Fruit fly (Drosophila melanogaster) whole organism, prepupa: ENCODE data around the gene CG15260.
A peak's percentile ranks its signal among the peaks of the same experiment; 100 is the strongest.

ENCODE experiments used
- CG10631 ChIP-seq: fragments of 200-800 bp; sonication (Bioruptor generic); optimal IDR thresholded peaks from 2 replicates; lab custom pipeline; 2016; ENCODE audit warnings: missing biosample characterization, missing genetic modification characterization
- CG10669 ChIP-seq: fragments of 200-800 bp; sonication (Bioruptor generic); optimal IDR thresholded peaks from 3 replicates; lab custom pipeline; 2018; ENCODE audit warnings: missing biosample characterization, mild to moderate bottlenecking, missing genetic modification characterization, moderate library complexity
- CG11294 ChIP-seq: fragments of 200-800 bp; sonication (Bioruptor generic); IDR thresholded peaks from 2 replicates; pipeline ENCODE4 v1.3.6; 2022; ENCODE audit warnings: missing biosample characterization, missing genetic modification characterization
- CG11762 ChIP-seq: fragments of 200-800 bp; sonication (Bioruptor generic); optimal IDR thresholded peaks from 3 replicates; lab custom pipeline; 2016; ENCODE audit warnings: missing biosample characterization, missing genetic modification characterization; ENCODE audit not compliant: insufficient read depth
- CG15336 ChIP-seq: fragments of 200-800 bp; sonication (Bioruptor generic); IDR thresholded peaks from 2 replicates; pipeline ENCODE4 v1.3.6; 2022; ENCODE audit warnings: missing biosample characterization, missing genetic modification characterization
- CG1621 ChIP-seq: fragments of 200-800 bp; sonication (Bioruptor generic); optimal IDR thresholded peaks from 3 replicates; lab custom pipeline; 2018; ENCODE audit warnings: missing biosample characterization, mild to moderate bottlenecking, missing genetic modification characterization
- CG16779 ChIP-seq: fragments of 200-800 bp; sonication (Bioruptor generic); optimal IDR thresholded peaks from 3 replicates; lab custom pipeline; 2017; ENCODE audit warnings: missing biosample characterization, mild to moderate bottlenecking, missing genetic modification characterization
- CG31627 ChIP-seq: fragments of 200-800 bp; sonication (Bioruptor generic); optimal IDR thresholded peaks from 3 replicates; lab custom pipeline; 2016; ENCODE audit warnings: missing biosample characterization, missing genetic modification characterization
- CG32006 ChIP-seq: fragments of 200-800 bp; sonication (Bioruptor generic); optimal IDR thresholded peaks from 3 replicates; lab custom pipeline; 2017; ENCODE audit warnings: missing biosample characterization, mild to moderate bottlenecking, missing genetic modification characterization
- CG34406 ChIP-seq: fragments of 200-800 bp; sonication (Bioruptor generic); optimal IDR thresholded peaks from 3 replicates; lab custom pipeline; 2016; ENCODE audit warnings: missing biosample characterization, missing genetic modification characterization
- CG4318 ChIP-seq: fragments of 200-800 bp; sonication (Bioruptor generic); optimal IDR thresholded peaks from 3 replicates; lab custom pipeline; 2017; ENCODE audit warnings: missing biosample characterization, mild to moderate bottlenecking, missing genetic modification characterization
- CG6163 ChIP-seq: fragments of 200-800 bp; sonication (Bioruptor generic); IDR thresholded peaks from 3 replicates; pipeline ENCODE4 v1.3.6; 2022; ENCODE audit warnings: missing biosample characterization, missing genetic modification characterization
- CG6276 ChIP-seq: fragments of 200-800 bp; sonication (Bioruptor generic); optimal IDR thresholded peaks from 2 replicates; lab custom pipeline; 2017; ENCODE audit warnings: missing biosample characterization, mild to moderate bottlenecking, missing genetic modification characterization
- CG6792 ChIP-seq: fragments of 200-800 bp; sonication (Bioruptor generic); optimal IDR thresholded peaks from 3 replicates; lab custom pipeline; 2016; ENCODE audit warnings: missing biosample characterization, missing genetic modification characterization
- CG6808 ChIP-seq: fragments of 200-800 bp; sonication (Bioruptor generic); optimal IDR thresholded peaks from 3 replicates; lab custom pipeline; 2017; ENCODE audit warnings: missing biosample characterization, missing genetic modification characterization, mild to moderate bottlenecking, moderate library complexity, missing genetic modification reagents
- CG7368 ChIP-seq: fragments of 200-800 bp; sonication (Bioruptor generic); optimal IDR thresholded peaks from 3 replicates; lab custom pipeline; 2016; ENCODE audit warnings: missing biosample characterization, missing genetic modification characterization
- CG8119 ChIP-seq: fragments of 200-800 bp; sonication (Bioruptor generic); IDR thresholded peaks from 3 replicates; pipeline ENCODE4 v1.3.6; 2022; ENCODE audit warnings: missing biosample characterization, missing genetic modification characterization
- CG8319 ChIP-seq: fragments of 200-800 bp; sonication (Bioruptor generic); optimal IDR thresholded peaks from 3 replicates; lab custom pipeline; 2016; ENCODE audit warnings: missing biosample characterization, missing genetic modification characterization
- Eip78C ChIP-seq: fragments of 200-800 bp; sonication (Bioruptor generic); peaks from one replicate; lab custom pipeline; 2016; ENCODE audit warnings: missing biosample characterization, missing genetic modification characterization
- Ets21C ChIP-seq: fragments of 200-800 bp; sonication (Bioruptor generic); optimal IDR thresholded peaks from 3 replicates; lab custom pipeline; 2016; ENCODE audit warnings: missing biosample characterization, missing genetic modification characterization
- Hr38 ChIP-seq: sonication (Bioruptor generic); optimal IDR thresholded peaks from 2 replicates; lab custom pipeline; 2016; ENCODE audit warnings: missing biosample characterization, missing genetic modification characterization
- Hr39 ChIP-seq: fragments of 200-800 bp; sonication (Bioruptor generic); optimal IDR thresholded peaks from 2 replicates; lab custom pipeline; 2016; ENCODE audit warnings: missing biosample characterization, missing genetic modification characterization
- Hr4 ChIP-seq: fragments of 200-800 bp; sonication (Bioruptor generic); optimal IDR thresholded peaks from 3 replicates; lab custom pipeline; 2016; ENCODE audit warnings: missing biosample characterization, missing genetic modification characterization
- Lpt ChIP-seq: fragments of 200-800 bp; sonication (Bioruptor generic); optimal IDR thresholded peaks from 3 replicates; lab custom pipeline; 2016; ENCODE audit warnings: missing biosample characterization, missing genetic modification characterization
- Sox14 ChIP-seq: fragments of 200-800 bp; sonication (Bioruptor generic); optimal IDR thresholded peaks from 3 replicates; lab custom pipeline; 2016; ENCODE audit warnings: missing biosample characterization, missing genetic modification characterization
- Sox15 ChIP-seq: fragments of 200-800 bp; sonication (Bioruptor generic); optimal IDR thresholded peaks from 3 replicates; lab custom pipeline; 2016; ENCODE audit warnings: missing biosample characterization, missing genetic modification characterization
- achi ChIP-seq: fragments of 200-800 bp; sonication (Bioruptor generic); optimal IDR thresholded peaks from 3 replicates; lab custom pipeline; 2016; ENCODE audit warnings: missing biosample characterization, missing genetic modification characterization
- acj6 ChIP-seq: fragments of 200-800 bp; sonication (Bioruptor generic); optimal IDR thresholded peaks from 3 replicates; lab custom pipeline; 2016; ENCODE audit warnings: missing biosample characterization, missing genetic modification characterization
- cyc ChIP-seq: fragments of 200-800 bp; sonication (Bioruptor generic); optimal IDR thresholded peaks from 3 replicates; lab custom pipeline; 2016; ENCODE audit warnings: missing biosample characterization, missing genetic modification characterization
- dsx ChIP-seq: fragments of 200-800 bp; optimal IDR thresholded peaks from 3 replicates; lab custom pipeline; 2019; ENCODE audit warnings: missing biosample characterization, mild to moderate bottlenecking, missing genetic modification characterization, moderate library complexity; ENCODE audit not compliant: poor library complexity, severe bottlenecking
- eg ChIP-seq: fragments of 200-800 bp; sonication (Bioruptor generic); IDR thresholded peaks from 3 replicates; pipeline ENCODE4 v1.3.6; 2022; ENCODE audit warnings: missing biosample characterization, missing genetic modification characterization
- esn ChIP-seq: fragments of 200-800 bp; sonication (Bioruptor generic); optimal IDR thresholded peaks from 2 replicates; lab custom pipeline; 2016; ENCODE audit warnings: missing biosample characterization, mild to moderate bottlenecking, missing genetic modification characterization, moderate library complexity
- fd59A ChIP-seq: fragments of 200-800 bp; sonication (Bioruptor generic); optimal IDR thresholded peaks from 2 replicates; lab custom pipeline; 2017; ENCODE audit warnings: missing biosample characterization, mild to moderate bottlenecking, missing genetic modification characterization, missing genetic modification reagents
- fd85E ChIP-seq: fragments of 200-800 bp; sonication (Bioruptor generic); optimal IDR thresholded peaks from 3 replicates; lab custom pipeline; 2016; ENCODE audit warnings: missing biosample characterization, missing genetic modification characterization
- fkh ChIP-seq: fragments of 200-800 bp; sonication (Bioruptor generic); optimal IDR thresholded peaks from 3 replicates; lab custom pipeline; 2017; ENCODE audit warnings: missing biosample characterization, mild to moderate bottlenecking, missing genetic modification characterization, moderate library complexity
- lz ChIP-seq: fragments of 200-800 bp; sonication (Bioruptor generic); optimal IDR thresholded peaks from 3 replicates; lab custom pipeline; 2016; ENCODE audit warnings: missing biosample characterization, missing genetic modification characterization
- net ChIP-seq: fragments of 200-800 bp; sonication (Bioruptor generic); optimal IDR thresholded peaks from 3 replicates; lab custom pipeline; 2016; ENCODE audit warnings: missing biosample characterization, missing genetic modification characterization
- pdm3 ChIP-seq: fragments of 200-800 bp; sonication (Bioruptor generic); optimal IDR thresholded peaks from 3 replicates; lab custom pipeline; 2016; ENCODE audit warnings: missing biosample characterization, missing genetic modification characterization
- spab ChIP-seq: fragments of 200-800 bp; sonication (Bioruptor generic); optimal IDR thresholded peaks from 2 replicates; lab custom pipeline; 2017; ENCODE audit warnings: missing biosample characterization, mild to moderate bottlenecking, missing genetic modification characterization, missing genetic modification reagents
- svp ChIP-seq: fragments of 200-800 bp; sonication (Bioruptor generic); peaks from one replicate; lab custom pipeline; 2016; ENCODE audit warnings: missing biosample characterization, missing genetic modification characterization
- topi ChIP-seq: fragments of 200-800 bp; sonication (Bioruptor generic); optimal IDR thresholded peaks from 3 replicates; lab custom pipeline; 2016; ENCODE audit warnings: missing biosample characterization, missing genetic modification characterization
- vri ChIP-seq: fragments of 200-800 bp; sonication (Bioruptor generic); optimal IDR thresholded peaks from 3 replicates; lab custom pipeline; 2016; ENCODE audit warnings: missing biosample characterization, mild to moderate bottlenecking, missing genetic modification characterization

CG15260 gene

DNA sequence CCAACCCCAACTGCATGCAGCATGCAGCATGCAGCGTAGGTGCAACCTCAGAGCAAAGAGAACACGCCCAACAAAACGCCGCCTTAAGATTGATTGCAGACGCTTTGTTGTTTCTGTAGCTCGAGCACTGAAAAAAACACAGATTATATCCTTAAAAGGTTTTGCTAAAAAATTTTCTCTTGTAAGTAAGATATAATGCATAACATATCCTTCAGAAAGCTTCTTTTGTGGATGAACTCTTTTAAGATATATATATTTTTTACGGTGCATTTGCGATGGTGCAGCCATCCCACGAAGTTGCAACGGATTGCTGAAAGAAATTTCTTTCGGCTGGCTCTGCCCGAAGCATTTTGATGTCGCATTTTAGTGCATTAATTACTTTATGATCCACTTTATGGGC is 16.2 kb downstream of the CG15260 start (continued):
- TF ChIP-seq CG34406 (GFP tag; lab: Kevin White, UChicago) (peak; percentile 29), CG6792 (GFP tag; lab: Kevin White, UChicago) (peak; percentile 62), achi (peak; percentile 44), cyc (GFP tag; lab: Kevin White, UChicago) (peak; percentile 68), Hr39 (GFP tag; lab: Kevin White, UChicago) (peak; percentile 62), topi (GFP tag; lab: Kevin White, UChicago) (peak; percentile 66), CG1621 (tag; lab: Kevin White, UChicago) (no peak), CG15336 (GFP tag; lab: Robert Waterston, UW) (peak; percentile 28; the same call in 1 of the 2 replicates), CG7368 (peak; percentile 18), CG10669 (GFP tag; lab: Kevin White, UChicago) (peak; percentile 24), fd85E (GFP tag; lab: Kevin White, UChicago) (no peak), CG10631 (GFP tag; lab: Kevin White, UChicago) (peak; percentile 60), CG6276 (GFP tag; lab: Kevin White, UChicago) (no peak), eg (0 out of 3 replicates have a peak, but pooled peaks have one; percentile 25), CG32006 (GFP tag; lab: Kevin White, UChicago) (peak; percentile 31), CG11294 (GFP tag; lab: Robert Waterston, UW) (no peak), Sox14 (peak; percentile 34)

dm6 chr2L:15274783-15275316 is 17.2 kb downstream of the CG15260 start, which contains the start of gene UK114:
Gene UK114, minus strand, starts transcription at chr2L:15275091.
- TF ChIP-seq dsx (GFP tag; lab: Kevin White, UChicago) (peak; percentile 22), CG6163 (GFP tag; lab: Robert Waterston, UW) (0 out of 3 replicates have a peak, but pooled peaks have one; percentile 9), svp (GFP tag; lab: Kevin White, UChicago) (peak; percentile 96), Eip78C (GFP tag; lab: Kevin White, UChicago) (peak; percentile 35), CG8119 (GFP tag; lab: Robert Waterston, UW) (no peak), cyc (GFP tag; lab: Kevin White, UChicago) (no peak)

dm6 chr2L:15274292-15274691 is 17.7 kb downstream of the CG15260 start:
- TF ChIP-seq esn (no peak), CG8119 (GFP tag; lab: Robert Waterston, UW) (no peak), CG10631 (GFP tag; lab: Kevin White, UChicago) (no peak)
- TF ChIP-seq, all 60 proteins: peak for 0

DNA sequence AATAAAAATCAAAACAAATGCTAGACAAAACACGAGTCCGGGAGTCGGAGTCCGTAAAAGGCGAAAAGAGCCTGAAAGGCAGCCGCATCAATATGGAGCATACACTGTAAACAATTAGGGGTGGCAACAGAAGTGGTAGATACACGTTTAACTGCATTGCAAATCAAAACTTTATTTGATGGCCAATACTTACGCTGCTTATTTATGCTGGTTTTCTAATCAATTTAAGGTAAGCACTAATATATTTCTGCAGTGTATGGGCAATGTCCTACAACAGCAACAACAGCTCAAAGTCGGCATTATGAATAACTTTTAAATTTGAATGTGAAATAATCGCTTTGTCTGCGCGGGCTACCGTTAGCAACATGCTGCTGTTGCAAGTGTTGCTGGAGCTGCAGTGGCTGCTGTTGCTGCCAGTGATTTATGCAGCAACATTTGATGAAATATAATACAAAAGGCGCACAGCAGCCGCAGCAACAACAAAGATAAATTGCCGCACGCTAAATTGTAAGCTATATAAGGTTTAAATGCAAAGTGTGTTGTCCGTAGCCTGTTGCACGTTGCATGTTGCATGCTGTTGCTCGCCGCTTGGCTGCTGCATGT is 18.4 kb downstream of the CG15260 start:
- peak; percentile 26 for TF ChIP-seq Hr39 (GFP tag; lab: Kevin White, UChicago)
- TF ChIP-seq Sox15 (GFP tag; lab: Kevin White, UChicago), result no peak
- no peak for TF ChIP-seq fd59A (GFP tag; lab: Kevin White, UChicago)
- TF ChIP-seq Hr4 (GFP tag; lab: Kevin White, UChicago), result peak; percentile 54
- 0 out of 3 replicates have a peak, but pooled peaks have one; percentile 40 for TF ChIP-seq CG8119 (GFP tag; lab: Robert Waterston, UW)
- TF ChIP-seq CG11294 (GFP tag; lab: Robert Waterston, UW), result no peak
- no peak for TF ChIP-seq CG8319 (GFP tag; lab: Kevin White, UChicago)
- no peak for TF ChIP-seq CG7368
- TF ChIP-seq CG31627 (GFP tag; lab: Kevin White, UChicago), result peak; percentile 35
- TF ChIP-seq Hr38, result no peak
- no peak for TF ChIP-seq fd85E (GFP tag; lab: Kevin White, UChicago)
- TF ChIP-seq Lpt (GFP tag; lab: Kevin White, UChicago), result no peak
- TF ChIP-seq dsx (GFP tag; lab: Kevin White, UChicago), result no peak
- no peak for TF ChIP-seq Ets21C
- no peak for TF ChIP-seq fkh (GFP tag; lab: Kevin White, UChicago)
- peak; percentile 25 for TF ChIP-seq esn
- TF ChIP-seq lz, result no peak
- TF ChIP-seq acj6, result peak; percentile 42
- peak; percentile 24 for TF ChIP-seq CG6276 (GFP tag; lab: Kevin White, UChicago)
- TF ChIP-seq CG6808 (GFP tag; lab: Kevin White, UChicago), result no peak
- no peak for TF ChIP-seq CG16779 (tag; lab: Kevin White, UChicago)
- no peak for TF ChIP-seq Sox14
- no peak for TF ChIP-seq CG11762 (GFP tag; lab: Kevin White, UChicago)
- TF ChIP-seq net (GFP tag; lab: Kevin White, UChicago), result no peak
- TF ChIP-seq CG4318 (GFP tag; lab: Kevin White, UChicago), result no peak
- TF ChIP-seq spab (GFP tag; lab: Kevin White, UChicago), result no peak
- no peak for TF ChIP-seq vri (GFP tag; lab: Kevin White, UChicago)
- peak; percentile 22 for TF ChIP-seq CG10669 (GFP tag; lab: Kevin White, UChicago)
- TF ChIP-seq CG10631 (GFP tag; lab: Kevin White, UChicago), result peak; percentile 7
- TF ChIP-seq pdm3 (GFP tag; lab: Kevin White, UChicago), result peak; percentile 40
- peak; percentile 70 for TF ChIP-seq Eip78C (GFP tag; lab: Kevin White, UChicago)
